Fruit fly (Drosophila melanogaster): ENCODE measurements around the gene Pi4KIIIalpha.

Pi4KIIIalpha gene

DNA sequence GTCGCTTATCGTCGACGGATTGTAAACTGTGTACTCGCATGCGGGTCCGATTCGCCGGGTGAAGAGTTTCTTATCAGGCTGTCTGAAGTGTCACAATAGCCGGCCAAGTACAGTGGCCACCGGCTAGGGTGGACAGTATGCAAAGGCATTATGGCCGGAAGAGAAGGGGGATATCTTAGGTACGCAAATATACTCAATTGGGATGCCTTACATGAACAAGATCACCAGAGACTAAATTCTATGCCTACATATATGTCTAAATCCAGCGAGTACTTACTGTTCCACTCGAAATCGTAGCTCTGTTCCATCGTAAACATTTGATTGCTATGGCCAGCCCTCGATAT, 30.9 kb upstream of the Pi4KIIIalpha start (continued):
- TF ChIP-seq B-H1 (GFP tag; IDR thresholded peaks at IDR 0.05), result peak; percentile 91
- peak; percentile 52; the same call in 1 of the 3 replicates for TF ChIP-seq z (GFP tag; IDR thresholded peaks at IDR 0.05)
- TF ChIP-seq zen2 (GFP tag; IDR thresholded peaks at IDR 0.05; ENCODE audit: partially characterized antibody), result no peak
- peak; percentile 85 for TF ChIP-seq bowl (GFP tag; IDR thresholded peaks at IDR 0.05)
- TF ChIP-seq CG7987 (GFP tag; optimal IDR thresholded peaks at IDR 0.05), result peak; percentile 55
- TF ChIP-seq cwo (GFP tag; optimal IDR thresholded peaks at IDR 0.05), result peak; percentile 94
- peak; percentile 84; the same call in 1 of the 2 replicates for TF ChIP-seq CG31441 (GFP tag; IDR thresholded peaks at IDR 0.05)
- TF ChIP-seq fu2 (GFP tag; optimal IDR thresholded peaks at IDR 0.05), result peak; percentile 87
- TF ChIP-seq scrt (GFP tag; optimal IDR thresholded peaks at IDR 0.05), result peak; percentile 87
- TF ChIP-seq CG14014 (GFP tag; IDR thresholded peaks at IDR 0.05), result peak; percentile 95
- TF ChIP-seq CG12769 (tag; optimal IDR thresholded peaks at IDR 0.05), result peak; percentile 99
- TF ChIP-seq CG10979 (tag; optimal IDR thresholded peaks at IDR 0.05), result peak; percentile 77
- peak; percentile 93 for TF ChIP-seq Fer3 (tag; optimal IDR thresholded peaks at IDR 0.05)
- peak; percentile 29 for TF ChIP-seq Neu2 (GFP tag; optimal IDR thresholded peaks at IDR 0.05; ENCODE audit: borderline replicate concordance)
- peak; percentile 92 for TF ChIP-seq CG17359 (tag; optimal IDR thresholded peaks at IDR 0.05)
- peak; percentile 82 for TF ChIP-seq CG6683 (GFP tag; optimal IDR thresholded peaks at IDR 0.05)
- peak; percentile 88 for TF ChIP-seq maf-S (GFP tag; optimal IDR thresholded peaks at IDR 0.05)
- no peak for TF ChIP-seq CG7271 (tag; optimal IDR thresholded peaks at IDR 0.05)
- peak; percentile 66 for TF ChIP-seq CG10321 (GFP tag; IDR thresholded peaks at IDR 0.05)
- peak; percentile 95 for TF ChIP-seq dpn (GFP tag; optimal IDR thresholded peaks at IDR 0.05)
- peak; percentile 80 for TF ChIP-seq phol (tag; optimal IDR thresholded peaks at IDR 0.05)
- no peak for TF ChIP-seq Kr (GFP tag; optimal IDR thresholded peaks at IDR 0.05)
- TF ChIP-seq CG18619 (GFP tag; optimal IDR thresholded peaks at IDR 0.05), result peak; percentile 87
- peak; percentile 75 for TF ChIP-seq ewg (GFP tag; optimal IDR thresholded peaks at IDR 0.05)
- peak; percentile 40 for TF ChIP-seq Dref (GFP tag; IDR thresholded peaks at IDR 0.05)
- no peak for TF ChIP-seq lov (optimal IDR thresholded peaks at IDR 0.05)
- TF ChIP-seq lov (GFP tag; IDR thresholded peaks at IDR 0.05), result peak; percentile 85; the same call in 2 of the 3 replicates
- peak; percentile 38 for TF ChIP-seq pzg (GFP tag; optimal IDR thresholded peaks at IDR 0.05)
- peak; percentile 88 for TF ChIP-seq CG12942 (GFP tag; optimal IDR thresholded peaks at IDR 0.05)
- peak; percentile 88 for TF ChIP-seq Hsf (GFP tag; optimal IDR thresholded peaks at IDR 0.05)
- peak; percentile 93 for TF ChIP-seq CG3847 (GFP tag; IDR thresholded peaks at IDR 0.05)
- no peak for TF ChIP-seq amos (GFP tag; IDR thresholded peaks at IDR 0.05; ENCODE audit: partially characterized antibody)
- TF ChIP-seq tin (GFP tag; optimal IDR thresholded peaks at IDR 0.05), result peak; percentile 90
- TF ChIP-seq onecut (GFP tag; IDR thresholded peaks at IDR 0.05), result peak; percentile 80
- TF ChIP-seq sens-2 (GFP tag; IDR thresholded peaks at IDR 0.05), result peak; percentile 87
- TF ChIP-seq ems (GFP tag; optimal IDR thresholded peaks at IDR 0.05), result peak; percentile 83
- peak; percentile 94 for TF ChIP-seq CG6272 (GFP tag; IDR thresholded peaks at IDR 0.05)
- TF ChIP-seq Bdp1 (GFP tag; optimal IDR thresholded peaks at IDR 0.05), result peak; percentile 73
- TF ChIP-seq CTCF (GFP tag; optimal IDR thresholded peaks at IDR 0.05), result peak; percentile 45
- TF ChIP-seq ham (GFP tag; IDR thresholded peaks at IDR 0.05), result peak; percentile 64; the same call in 1 of the 2 replicates
- TF ChIP-seq CG7357 (GFP tag; IDR thresholded peaks at IDR 0.05), result peak; percentile 88
- TF ChIP-seq gcm (GFP tag; optimal IDR thresholded peaks at IDR 0.05), result peak; percentile 63
- peak; percentile 66 for TF ChIP-seq CG10462 (GFP tag; optimal IDR thresholded peaks at IDR 0.05)
- TF ChIP-seq CG12104 (GFP tag; optimal IDR thresholded peaks at IDR 0.05), result peak; percentile 75
- peak; percentile 79 for TF ChIP-seq CG10543 (GFP tag; optimal IDR thresholded peaks at IDR 0.05)
- TF ChIP-seq kni (GFP tag; optimal IDR thresholded peaks at IDR 0.05), result no peak
- TF ChIP-seq CG11093 (GFP tag; IDR thresholded peaks at IDR 0.05), result peak; percentile 93
- peak; percentile 91 for TF ChIP-seq jumu (GFP tag; optimal IDR thresholded peaks at IDR 0.05)
- TF ChIP-seq mld (GFP tag; IDR thresholded peaks at IDR 0.05; ENCODE audit: partially characterized antibody), result no peak
- TF ChIP-seq grn (GFP tag; optimal IDR thresholded peaks at IDR 0.05), result peak; percentile 84
- TF ChIP-seq CG10431 (GFP tag; optimal IDR thresholded peaks at IDR 0.05), result no peak
- TF ChIP-seq disco-r (GFP tag; optimal IDR thresholded peaks at IDR 0.05), result peak; percentile 64
